Worm (Caenorhabditis elegans) whole organism, late embryonic: ENCODE results near the gene rpl-32.

Source experiments
- C38D4.7 ChIP-seq: fragments of 200-800 bp; sonication (Bioruptor generic); optimal IDR thresholded peaks from 2 replicates; lab custom pipeline; 2018; ENCODE audit warnings: mild to moderate bottlenecking, missing genetic modification characterization, moderate library complexity, missing compliant biosample characterization
- F13H6.1 ChIP-seq: sonication (generic microtip); optimal IDR thresholded peaks from 2 replicates; lab custom pipeline; 2016; ENCODE audit warnings: missing genetic modification characterization, missing compliant biosample characterization
- K02D7.2 ChIP-seq: sonication (generic microtip); optimal IDR thresholded peaks from 2 replicates; lab custom pipeline; 2017; ENCODE audit warnings: mild to moderate bottlenecking, missing genetic modification characterization, missing compliant biosample characterization
- K09A11.1 ChIP-seq: sonication (generic microtip); optimal IDR thresholded peaks from 2 replicates; lab custom pipeline; 2017; ENCODE audit warnings: antibody characterized with exemption, mild to moderate bottlenecking, missing genetic modification characterization, missing compliant biosample characterization; ENCODE audit not compliant: insufficient read depth
- ahr-1 ChIP-seq: sonication (generic microtip); optimal IDR thresholded peaks from 2 replicates; lab custom pipeline; 2016; ENCODE audit warnings: missing genetic modification characterization, missing compliant biosample characterization
- ama-1 ChIP-seq: fragments of 150-350 bp; optimal IDR thresholded peaks from 2 replicates; lab custom pipeline; 2014
- ceh-18 ChIP-seq: sonication (generic microtip); optimal IDR thresholded peaks from 2 replicates; lab custom pipeline; 2016; ENCODE audit warnings: missing genetic modification characterization, missing compliant biosample characterization
- ceh-19 ChIP-seq: fragments of 200-800 bp; sonication (Bioruptor generic); optimal IDR thresholded peaks from 2 replicates; lab custom pipeline; 2018; ENCODE audit warnings: mild to moderate bottlenecking, missing genetic modification characterization, missing compliant biosample characterization
- ceh-22 ChIP-seq: sonication (generic microtip); optimal IDR thresholded peaks from 2 replicates; lab custom pipeline; 2017; ENCODE audit warnings: missing biosample characterization, missing genetic modification characterization
- ceh-31 ChIP-seq: sonication (generic microtip); optimal IDR thresholded peaks from 2 replicates; lab custom pipeline; 2016; ENCODE audit warnings: missing genetic modification characterization, missing compliant biosample characterization
- ceh-34 ChIP-seq: sonication (generic microtip); optimal IDR thresholded peaks from 2 replicates; lab custom pipeline; 2016; ENCODE audit warnings: mild to moderate bottlenecking, missing genetic modification characterization, missing compliant biosample characterization
- ceh-48 ChIP-seq: sonication (generic microtip); optimal IDR thresholded peaks from 2 replicates; lab custom pipeline; 2016; ENCODE audit warnings: missing genetic modification characterization, inconsistent platforms, missing compliant biosample characterization
- dve-1 ChIP-seq: sonication (generic microtip); optimal IDR thresholded peaks from 2 replicates; lab custom pipeline; 2017; ENCODE audit warnings: antibody characterized with exemption, mild to moderate bottlenecking, missing genetic modification characterization, missing compliant biosample characterization
- elt-2 ChIP-seq: sonication (generic microtip); optimal IDR thresholded peaks from 2 replicates; lab custom pipeline; 2016; ENCODE audit warnings: missing genetic modification reagents, missing genetic modification characterization, missing compliant biosample characterization
- ets-4 ChIP-seq: sonication (generic microtip); optimal IDR thresholded peaks from 2 replicates; lab custom pipeline; 2016; ENCODE audit warnings: missing genetic modification characterization, missing compliant biosample characterization
- fax-1 ChIP-seq: sonication (generic microtip); optimal IDR thresholded peaks from 2 replicates; lab custom pipeline; 2016; ENCODE audit warnings: missing genotype, missing genetic modification characterization, missing compliant biosample characterization
- fkh-10 ChIP-seq: fragments of 150-350 bp; optimal IDR thresholded peaks from 2 replicates; lab custom pipeline; 2014; ENCODE audit warnings: missing biosample characterization, missing genetic modification reagents, missing genetic modification characterization
- fkh-6 ChIP-seq: sonication (generic microtip); optimal IDR thresholded peaks from 2 replicates; lab custom pipeline; 2016; ENCODE audit warnings: missing genetic modification characterization, missing compliant biosample characterization
- hlh-30 ChIP-seq: sonication (generic microtip); optimal IDR thresholded peaks from 2 replicates; lab custom pipeline; 2017; ENCODE audit warnings: antibody characterized with exemption, missing genetic modification characterization, missing compliant biosample characterization; ENCODE audit not compliant: insufficient read depth
- hlh-6 ChIP-seq: sonication (generic microtip); optimal IDR thresholded peaks from 2 replicates; lab custom pipeline; 2016; ENCODE audit warnings: missing genotype, missing genetic modification characterization, missing compliant biosample characterization
- lim-6 ChIP-seq: sonication (generic microtip); optimal IDR thresholded peaks from 2 replicates; lab custom pipeline; 2016; ENCODE audit warnings: missing genetic modification characterization, missing compliant biosample characterization
- madf-2 ChIP-seq: sonication (generic microtip); optimal IDR thresholded peaks from 2 replicates; lab custom pipeline; 2017; ENCODE audit warnings: missing genetic modification characterization, missing compliant biosample characterization
- mec-3 ChIP-seq: sonication (generic microtip); optimal IDR thresholded peaks from 2 replicates; lab custom pipeline; 2016; ENCODE audit warnings: borderline replicate concordance, missing genetic modification characterization, missing compliant biosample characterization
- nfya-1 ChIP-seq: sonication (generic microtip); optimal IDR thresholded peaks from 2 replicates; lab custom pipeline; 2017; ENCODE audit warnings: missing genetic modification characterization, mild to moderate bottlenecking, missing compliant biosample characterization, antibody characterized with exemption, moderate library complexity
- nhr-11 ChIP-seq: fragments of 150-350 bp; optimal IDR thresholded peaks from 2 replicates; lab custom pipeline; 2014; ENCODE audit warnings: missing biosample characterization, missing genetic modification characterization
- npax-4 ChIP-seq: sonication (generic microtip); optimal IDR thresholded peaks from 2 replicates; lab custom pipeline; 2016; ENCODE audit warnings: missing genetic modification characterization, missing compliant biosample characterization
- odd-2 ChIP-seq: sonication (generic microtip); optimal IDR thresholded peaks from 2 replicates; lab custom pipeline; 2017; ENCODE audit warnings: antibody characterized with exemption, mild to moderate bottlenecking, missing genetic modification characterization, missing compliant biosample characterization
- pag-3 ChIP-seq: sonication (generic microtip); optimal IDR thresholded peaks from 2 replicates; lab custom pipeline; 2016; ENCODE audit warnings: missing compliant biosample characterization, missing genetic modification characterization, borderline replicate concordance
- pat-9 ChIP-seq: fragments of 200-800 bp; sonication (Bioruptor generic); optimal IDR thresholded peaks from 2 replicates; lab custom pipeline; 2018; ENCODE audit warnings: mild to moderate bottlenecking, missing genetic modification characterization, moderate library complexity, missing compliant biosample characterization
- pax-1 ChIP-seq: fragments of 150-350 bp; optimal IDR thresholded peaks from 2 replicates; lab custom pipeline; 2014; ENCODE audit warnings: missing biosample characterization, missing genetic modification characterization
- pha-2 ChIP-seq: sonication (generic microtip); optimal IDR thresholded peaks from 2 replicates; lab custom pipeline; 2017; ENCODE audit warnings: mild to moderate bottlenecking, missing genetic modification characterization, missing compliant biosample characterization
- pha-4 ChIP-seq: fragments of 150-350 bp; optimal IDR thresholded peaks from 2 replicates; lab custom pipeline; 2018; ENCODE audit warnings: missing biosample characterization, missing genetic modification reagents, missing genetic modification characterization
- pros-1 ChIP-seq: fragments of 150-350 bp; optimal IDR thresholded peaks from 2 replicates; lab custom pipeline; 2014; ENCODE audit warnings: missing biosample characterization, missing genetic modification reagents, missing genetic modification characterization
- ref-2 ChIP-seq: sonication (generic microtip); optimal IDR thresholded peaks from 2 replicates; lab custom pipeline; 2016; ENCODE audit warnings: missing genetic modification characterization, missing compliant biosample characterization
- rnt-1 ChIP-seq: sonication (generic microtip); optimal IDR thresholded peaks from 2 replicates; lab custom pipeline; 2016; ENCODE audit warnings: missing genetic modification characterization, missing compliant biosample characterization
- sox-2 ChIP-seq: fragments of 200-800 bp; sonication (Bioruptor generic); IDR thresholded peaks from 2 replicates; pipeline ENCODE4 v1.3.6; 2022; ENCODE audit warnings: missing genetic modification reagents, missing genetic modification characterization, missing compliant biosample characterization
- sox-4 ChIP-seq: sonication (generic microtip); optimal IDR thresholded peaks from 2 replicates; lab custom pipeline; 2017; ENCODE audit warnings: mild to moderate bottlenecking, missing genetic modification characterization, inconsistent platforms, missing compliant biosample characterization
- tbx-2 ChIP-seq: sonication (generic microtip); optimal IDR thresholded peaks from 2 replicates; lab custom pipeline; 2016; ENCODE audit warnings: missing genetic modification characterization, missing compliant biosample characterization
- unc-3 ChIP-seq, 2 experiments: fragments of 200-800 bp in 1 of 2; sonication (Bioruptor generic) in 1 of 2; sonication (generic microtip) in 1 of 2; conservative IDR thresholded peaks in 1 of 2; optimal IDR thresholded peaks in 1 of 2; 2 replicates each; pipeline versions ENCODE4 v1.3.6 to Lab custom; 2016 to 2022; ENCODE audit warnings: missing compliant biosample characterization in 2 of 2, missing genetic modification characterization in 2 of 2, missing genetic modification reagents in 1 of 2
- unc-42 ChIP-seq: sonication (generic microtip); optimal IDR thresholded peaks from 2 replicates; lab custom pipeline; 2016; ENCODE audit warnings: missing genotype, missing genetic modification characterization, missing compliant biosample characterization
- unc-55 ChIP-seq: sonication (generic microtip); optimal IDR thresholded peaks from 2 replicates; lab custom pipeline; 2017; ENCODE audit warnings: missing biosample characterization, missing genetic modification reagents, missing genetic modification characterization
- unc-86 ChIP-seq: sonication (generic microtip); optimal IDR thresholded peaks from 2 replicates; lab custom pipeline; 2016; ENCODE audit warnings: missing genetic modification characterization, missing compliant biosample characterization
- ztf-16 ChIP-seq: sonication (generic microtip); optimal IDR thresholded peaks from 2 replicates; lab custom pipeline; 2017; ENCODE audit warnings: missing genetic modification characterization, missing compliant biosample characterization

The rpl-32 gene

ce11 chrII:9057035-9057668, at the start of gene rpl-32:
Gene rpl-32 (minus strand): TSS chrII:9057085.
- TF ChIP-seq madf-2 (tag; lab: Kevin White, UChicago) (no peak), pha-4 (no peak), pax-1 (tag; lab: Kevin White, UChicago) (peak; percentile 15), pha-2 (tag; lab: Kevin White, UChicago) (no peak), unc-55 (peak; percentile 6), tbx-2 (tag; lab: Kevin White, UChicago) (no peak), fkh-6 (tag; lab: Kevin White, UChicago) (no peak), ama-1 (lab: Kevin White, UChicago) (no peak), sox-2 (GFP tag; lab: Robert Waterston, UW) (no peak), ahr-1 (tag; lab: Kevin White, UChicago) (no peak), pros-1 (tag; lab: Kevin White, UChicago) (no peak), pag-3 (tag; lab: Kevin White, UChicago) (no peak), ztf-16 (tag; lab: Kevin White, UChicago) (no peak), dve-1 (peak; percentile 30), ceh-31 (tag; lab: Kevin White, UChicago) (peak; percentile 38), ceh-19 (GFP tag; lab: Kevin White, UChicago) (no peak), sox-4 (tag; lab: Kevin White, UChicago) (no peak), C38D4.7 (GFP tag; lab: Kevin White, UChicago) (no peak), ceh-22 (tag; lab: Kevin White, UChicago) (no peak), nfya-1 (peak; percentile 71), ref-2 (tag; lab: Kevin White, UChicago) (no peak), lim-6 (tag; lab: Kevin White, UChicago) (no peak), ceh-34 (tag; lab: Kevin White, UChicago) (no peak), npax-4 (no peak), hlh-6 (no peak), unc-42 (tag; lab: Kevin White, UChicago) (peak; percentile 3), elt-2 (tag; lab: Kevin White, UChicago) (peak; percentile 26)

DNA sequence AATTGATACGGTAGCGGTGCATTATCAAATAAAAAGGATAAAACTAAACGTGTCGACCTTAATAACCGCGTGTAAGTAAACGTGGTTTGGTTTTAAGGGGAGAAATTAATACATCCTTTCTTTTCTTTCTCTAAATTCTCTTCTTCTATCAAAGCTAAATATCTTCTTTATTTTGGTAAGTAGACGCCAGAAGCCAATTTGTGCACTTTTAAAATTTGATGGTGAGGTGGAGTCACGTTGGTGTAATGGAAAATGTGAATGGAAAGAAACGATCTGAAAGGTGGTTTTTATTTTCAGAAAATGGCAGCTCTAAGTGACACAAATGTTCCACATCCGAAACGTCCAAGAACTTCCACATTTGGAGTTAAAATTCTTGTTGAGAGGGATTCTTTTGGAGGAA, 43.9 kb upstream of the rpl-32 start, which contains the start of gene T24H10.5:
Gene T24H10.5, plus strand, starts transcription at position 301 of the 400 bp plus-strand sequence.
- TF ChIP-seq ceh-34 (tag; lab: Kevin White, UChicago) (no peak), ceh-18 (tag; lab: Kevin White, UChicago) (no peak), unc-3 (GFP tag; conservative IDR thresholded peaks at IDR 0.05; lab: Robert Waterston, UW) (no peak), unc-3 (tag; optimal IDR thresholded peaks at IDR 0.05; lab: Kevin White, UChicago) (no peak), mec-3 (no peak), pha-2 (tag; lab: Kevin White, UChicago) (no peak), K09A11.1 (tag; lab: Kevin White, UChicago) (no peak), rnt-1 (tag; lab: Kevin White, UChicago) (no peak), odd-2 (no peak), unc-86 (no peak), pha-4 (no peak), npax-4 (no peak), ceh-48 (tag; lab: Kevin White, UChicago) (no peak), pat-9 (tag; lab: Kevin White, UChicago) (no peak), ets-4 (tag; lab: Kevin White, UChicago) (no peak), dve-1 (no peak), fax-1 (tag; lab: Kevin White, UChicago) (no peak), fkh-10 (no peak), ztf-16 (tag; lab: Kevin White, UChicago) (no peak)
- TF ChIP-seq, all 69 proteins: peak for 0

ce11 chrII:9099017-9099416, 42.1 kb upstream of the rpl-32 start, which contains the start of gene T24H10.1:
Gene T24H10.1 (plus strand): TSS chrII:9099371.
- TF ChIP-seq K02D7.2 (tag; lab: Kevin White, UChicago) (no peak), hlh-6 (no peak), nhr-11 (tag; lab: Kevin White, UChicago) (no peak), ceh-48 (tag; lab: Kevin White, UChicago) (peak; percentile 58), unc-42 (tag; lab: Kevin White, UChicago) (peak; percentile 17), pha-2 (tag; lab: Kevin White, UChicago) (no peak), ahr-1 (tag; lab: Kevin White, UChicago) (no peak), tbx-2 (tag; lab: Kevin White, UChicago) (peak; percentile 14), ceh-19 (GFP tag; lab: Kevin White, UChicago) (no peak), ztf-16 (tag; lab: Kevin White, UChicago) (no peak), F13H6.1 (tag; lab: Kevin White, UChicago) (no peak), hlh-30 (tag; lab: Kevin White, UChicago) (peak; percentile 21)
